Fruit fly (Drosophila melanogaster) whole organism, wandering third instar larva: ENCODE measurements around the gene CG13403.

ENCODE experiments used
- Abd-B ChIP-seq: fragments of >200 bp; optimal IDR thresholded peaks from 2 replicates; lab custom pipeline; 2017; ENCODE audit warnings: missing biosample characterization, missing genetic modification characterization
- CG32264 ChIP-seq: fragments of 200-800 bp; sonication (Bioruptor generic); optimal IDR thresholded peaks from 2 replicates; lab custom pipeline; 2016; ENCODE audit warnings: missing biosample characterization, missing genetic modification characterization
- CG9705 ChIP-seq: fragments of 200-800 bp; sonication (Bioruptor generic); optimal IDR thresholded peaks from 2 replicates; lab custom pipeline; 2018; ENCODE audit warnings: missing biosample characterization, mild to moderate bottlenecking, missing genetic modification characterization
- CrebA ChIP-seq: fragments of 200-800 bp; sonication (Bioruptor generic); optimal IDR thresholded peaks from 2 replicates; lab custom pipeline; 2016; ENCODE audit warnings: missing biosample characterization, mild to moderate bottlenecking, missing genetic modification characterization, borderline replicate concordance
- HLH106 ChIP-seq: fragments of 200-800 bp; optimal IDR thresholded peaks from 3 replicates; lab custom pipeline; 2019; ENCODE audit warnings: missing biosample characterization, mild to moderate bottlenecking, missing genetic modification characterization, moderate library complexity
- Hnf4 ChIP-seq: fragments of 200-800 bp; sonication (Bioruptor generic); optimal IDR thresholded peaks from 2 replicates; lab custom pipeline; 2016; ENCODE audit warnings: missing biosample characterization, mild to moderate bottlenecking, missing genetic modification characterization
- Hr78 ChIP-seq: fragments of >200 bp; optimal IDR thresholded peaks from 2 replicates; lab custom pipeline; 2017; ENCODE audit warnings: missing biosample characterization, missing genetic modification characterization
- Hr83 ChIP-seq: fragments of 200-300 bp; sonication (Bioruptor generic); optimal IDR thresholded peaks from 2 replicates; lab custom pipeline; 2016; ENCODE audit warnings: missing biosample characterization, mild to moderate bottlenecking, missing genetic modification characterization, moderate library complexity; ENCODE audit not compliant: poor library complexity, severe bottlenecking
- Jra ChIP-seq: sonication (Bioruptor generic); optimal IDR thresholded peaks from 2 replicates; lab custom pipeline; 2016; ENCODE audit warnings: missing biosample characterization, missing genetic modification characterization
- Mio ChIP-seq: sonication (Bioruptor generic); optimal IDR thresholded peaks from 2 replicates; lab custom pipeline; 2016; ENCODE audit warnings: missing biosample characterization, missing genetic modification characterization
- Myc ChIP-seq: fragments of >200 bp; optimal IDR thresholded peaks from 2 replicates; lab custom pipeline; 2017
- N ChIP-seq: fragments of >200 bp; optimal IDR thresholded peaks from 2 replicates; lab custom pipeline; 2018; ENCODE audit warnings: missing biosample characterization, missing external identifiers, missing genetic modification characterization
- OdsH ChIP-seq: fragments of 200-800 bp; sonication (Bioruptor generic); optimal IDR thresholded peaks from 2 replicates; lab custom pipeline; 2016; ENCODE audit warnings: missing biosample characterization, mild to moderate bottlenecking, missing genetic modification characterization
- Rel ChIP-seq, 2 experiments: fragments of 200-800 bp; sonication (Bioruptor generic) in 1 of 2; optimal IDR thresholded peaks; 2 replicates in 1 of 2; 3 replicates in 1 of 2; lab custom pipeline; 2016 to 2019; ENCODE audit warnings: mild to moderate bottlenecking in 2 of 2, missing biosample characterization in 2 of 2, missing genetic modification characterization in 2 of 2, moderate library complexity in 1 of 2
- Vsx2 ChIP-seq: fragments of 200-300, 225-300 bp; sonication (Bioruptor generic); optimal IDR thresholded peaks from 2 replicates; lab custom pipeline; 2018; ENCODE audit warnings: missing biosample characterization, missing genetic modification characterization; ENCODE audit not compliant: partially characterized antibody
- br ChIP-seq: fragments of 200-800 bp; sonication (Bioruptor generic); optimal IDR thresholded peaks from 2 replicates; lab custom pipeline; 2016; ENCODE audit warnings: missing biosample characterization, missing genetic modification characterization
- brk ChIP-seq: fragments of 200-800 bp; sonication (Bioruptor generic); optimal IDR thresholded peaks from 2 replicates; lab custom pipeline; 2016; ENCODE audit warnings: missing biosample characterization, mild to moderate bottlenecking, missing genetic modification characterization
- dl ChIP-seq, 2 experiments: fragments of 175-275, 200-275 bp in 1 of 2; fragments of 200-275 bp in 1 of 2; sonication (Bioruptor generic); optimal IDR thresholded peaks; lab custom pipeline; 2018; ENCODE audit warnings: mild to moderate bottlenecking in 2 of 2, missing biosample characterization in 2 of 2, missing genetic modification characterization in 2 of 2, moderate library complexity in 2 of 2; ENCODE audit not compliant: partially characterized antibody in 2 of 2, insufficient read depth in 1 of 2
- dmrt93B ChIP-seq: fragments of 200-800 bp; sonication (Bioruptor generic); optimal IDR thresholded peaks from 2 replicates; lab custom pipeline; 2018; ENCODE audit warnings: missing biosample characterization, mild to moderate bottlenecking, missing genetic modification characterization
- dsf ChIP-seq: sonication (Bioruptor generic); optimal IDR thresholded peaks from 2 replicates; lab custom pipeline; 2016; ENCODE audit warnings: missing biosample characterization, missing genetic modification characterization, borderline replicate concordance
- ey ChIP-seq: fragments of 200-800 bp; sonication (Bioruptor generic); optimal IDR thresholded peaks from 2 replicates; lab custom pipeline; 2016; ENCODE audit warnings: missing biosample characterization, missing genetic modification characterization
- foxo ChIP-seq, 2 experiments: fragments of 200-800 bp; sonication (Bioruptor generic); optimal IDR thresholded peaks; 2 replicates in 1 of 2; 3 replicates in 1 of 2; lab custom pipeline; 2016 to 2017; ENCODE audit warnings: missing biosample characterization in 2 of 2, missing genetic modification characterization in 2 of 2
- fru ChIP-seq: fragments of 200-800 bp; sonication (Bioruptor generic); optimal IDR thresholded peaks from 3 replicates; lab custom pipeline; 2016; ENCODE audit warnings: missing biosample characterization, mild to moderate bottlenecking, missing genetic modification characterization
- h ChIP-seq: fragments of 200-800 bp; sonication (Bioruptor generic); optimal IDR thresholded peaks from 3 replicates; lab custom pipeline; 2016; ENCODE audit warnings: missing biosample characterization, mild to moderate bottlenecking, missing genetic modification characterization
- jim ChIP-seq: fragments of 175-275, 200-325 bp; sonication (Bioruptor generic); optimal IDR thresholded peaks from 2 replicates; lab custom pipeline; 2016; ENCODE audit warnings: missing biosample characterization, mild to moderate bottlenecking, missing genetic modification characterization
- lola ChIP-seq: fragments of >200 bp; optimal IDR thresholded peaks from 2 replicates; lab custom pipeline; 2017; ENCODE audit warnings: missing biosample characterization, missing genetic modification characterization
- rgr ChIP-seq: fragments of 200-800 bp; sonication (Bioruptor generic); optimal IDR thresholded peaks from 3 replicates; lab custom pipeline; 2016; ENCODE audit warnings: missing biosample characterization, mild to moderate bottlenecking, missing genetic modification characterization
- sage ChIP-seq: fragments of 200-800 bp; sonication (Bioruptor generic); optimal IDR thresholded peaks from 2 replicates; lab custom pipeline; 2016; ENCODE audit warnings: missing biosample characterization, mild to moderate bottlenecking, missing genetic modification characterization
- sv ChIP-seq: fragments of 200-800 bp; sonication (Bioruptor generic); optimal IDR thresholded peaks from 3 replicates; lab custom pipeline; 2016; ENCODE audit warnings: missing biosample characterization, missing genetic modification characterization
- tai ChIP-seq: sonication (Bioruptor generic); optimal IDR thresholded peaks from 2 replicates; lab custom pipeline; 2016; ENCODE audit warnings: missing biosample characterization, missing genetic modification characterization
- woc ChIP-seq: sonication (Bioruptor generic); optimal IDR thresholded peaks from 2 replicates; lab custom pipeline; 2016; ENCODE audit warnings: missing biosample characterization, mild to moderate bottlenecking, missing genetic modification characterization

CG13403 gene

DNA sequence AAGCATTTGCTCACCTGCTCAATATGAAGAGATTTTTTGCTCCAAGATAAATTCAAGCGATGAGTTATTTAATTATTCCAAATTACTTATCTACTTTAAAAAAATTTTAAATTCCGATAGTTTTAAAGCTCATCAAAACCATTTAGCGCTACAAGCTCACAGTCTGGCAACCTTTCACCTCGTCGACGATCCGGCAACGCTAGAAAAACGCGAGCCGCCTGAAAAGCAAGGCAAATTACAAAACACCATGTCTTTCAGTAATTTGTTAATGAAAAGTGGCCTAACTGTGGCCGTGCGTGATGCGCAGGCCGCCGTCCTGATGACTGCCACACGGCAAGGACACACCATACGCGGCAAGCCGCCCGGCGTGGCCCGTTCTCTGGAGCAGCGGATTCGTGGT is 34.3 kb upstream of the CG13403 start, which contains the start of gene mRpL38:
Gene mRpL38 (plus strand): TSS at position 197 of the 400 bp plus-strand sequence.
- TF ChIP-seq Myc (lab: Kevin White, UChicago) (no peak), br (GFP tag; lab: Kevin White, UChicago) (no peak), Rel (GFP tag; optimal IDR thresholded peaks at IDR 0.05; lab: Kevin White, UChicago) (no peak), Rel (tag; optimal IDR thresholded peaks at IDR 0.05; lab: Kevin White, UChicago) (no peak), sv (GFP tag; lab: Kevin White, UChicago) (no peak), Hr78 (GFP tag; lab: Kevin White, UChicago) (no peak), Vsx2 (no peak), lola (GFP tag; lab: Kevin White, UChicago) (no peak), dsf (GFP tag; lab: Kevin White, UChicago) (no peak), jim (no peak), Jra (GFP tag; lab: Kevin White, UChicago) (no peak), Abd-B (GFP tag; lab: Kevin White, UChicago) (no peak), foxo (GFP tag; optimal IDR thresholded peaks at IDR 0.05; lab: Kevin White, UChicago) (no peak)

DNA sequence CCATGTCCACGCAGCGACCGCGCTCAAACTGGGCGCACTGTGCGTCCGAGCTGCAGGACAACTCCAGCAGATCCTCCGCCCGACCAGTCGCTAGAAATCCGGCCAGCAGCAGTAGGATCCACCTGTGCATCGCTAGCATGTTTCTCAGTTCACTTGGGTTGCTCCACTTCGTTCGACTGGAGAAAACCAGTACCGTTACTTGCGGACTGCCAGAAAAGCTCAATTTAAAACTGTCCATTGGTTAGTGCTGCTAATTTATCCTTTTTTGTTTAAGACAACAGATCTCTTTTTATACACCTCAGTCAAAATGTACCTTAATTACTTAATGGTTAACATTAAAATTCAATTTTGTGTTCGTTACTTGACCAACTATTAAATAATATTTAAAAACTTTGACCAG is 33.8 kb upstream of the CG13403 start, which contains the start of gene CG11674:
Gene CG11674 (minus strand): TSS at position 215 of the 400 bp plus-strand sequence.
- TF ChIP-seq sv (GFP tag; lab: Kevin White, UChicago) (no peak), woc (no peak)

DNA sequence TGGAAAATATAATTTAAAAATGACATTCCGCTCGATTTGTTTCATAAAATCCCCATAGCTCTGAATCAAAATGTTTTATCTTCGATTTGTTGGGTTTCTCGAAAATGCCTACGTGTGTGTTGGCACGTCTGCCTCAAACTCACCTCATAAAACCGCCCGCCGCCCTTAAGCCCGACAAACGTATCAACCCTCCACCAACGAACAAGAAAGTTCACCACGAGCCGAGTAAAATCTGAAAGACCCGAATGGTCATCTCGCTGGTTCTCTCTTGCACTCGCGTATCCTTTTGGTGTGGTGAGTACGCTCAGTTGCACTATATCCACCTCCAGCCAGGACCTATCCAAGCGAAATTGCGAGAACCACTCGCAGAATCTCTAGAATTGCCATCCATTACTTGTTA is 30.2 kb upstream of the CG13403 start:
- no peak for TF ChIP-seq br (GFP tag; lab: Kevin White, UChicago)
- no peak for TF ChIP-seq foxo (GFP tag; optimal IDR thresholded peaks at IDR 0.05; lab: Kevin White, UChicago)
- TF ChIP-seq CrebA (GFP tag; lab: Kevin White, UChicago) = no peak
- TF ChIP-seq N = no peak
- no peak for TF ChIP-seq rgr
- no peak for TF ChIP-seq tai (GFP tag; lab: Kevin White, UChicago)
- no peak for TF ChIP-seq Hnf4
- no peak for TF ChIP-seq h
- no peak for TF ChIP-seq Hr78 (GFP tag; lab: Kevin White, UChicago)
- TF ChIP-seq lola (GFP tag; lab: Kevin White, UChicago) = no peak
- no peak for TF ChIP-seq sv (GFP tag; lab: Kevin White, UChicago)
- TF ChIP-seq ey (GFP tag; lab: Kevin White, UChicago) = no peak
- no peak for TF ChIP-seq brk (GFP tag; lab: Kevin White, UChicago)
- TF ChIP-seq fru (GFP tag; lab: Kevin White, UChicago) = no peak
- TF ChIP-seq dsf (GFP tag; lab: Kevin White, UChicago) = no peak
- no peak for TF ChIP-seq OdsH (GFP tag; lab: Kevin White, UChicago)
- TF ChIP-seq Mio = no peak
- no peak for TF ChIP-seq HLH106 (tag; lab: Kevin White, UChicago)
- no peak for TF ChIP-seq Rel (GFP tag; optimal IDR thresholded peaks at IDR 0.05; lab: Kevin White, UChicago)
- no peak for TF ChIP-seq Rel (tag; optimal IDR thresholded peaks at IDR 0.05; lab: Kevin White, UChicago)
- TF ChIP-seq CG9705 (GFP tag; lab: Kevin White, UChicago) = no peak

DNA sequence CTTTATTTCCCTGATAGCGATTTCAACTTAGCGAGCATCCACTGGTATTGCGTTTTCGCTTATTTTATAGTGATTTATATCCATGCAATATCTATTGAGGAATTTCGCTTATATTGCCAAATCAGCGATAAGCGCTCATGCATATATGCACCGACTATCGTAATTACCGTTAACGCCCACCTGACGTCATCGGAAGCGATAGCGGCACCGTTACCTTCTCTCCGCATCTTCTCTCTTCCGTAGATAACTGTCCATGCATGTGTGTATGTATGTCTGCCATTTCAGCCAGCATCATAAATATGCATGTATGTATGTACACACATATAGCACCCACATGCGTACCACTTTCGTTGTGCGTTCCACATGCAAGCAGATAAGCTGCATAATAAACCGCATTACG is 29.4 kb upstream of the CG13403 start:
- TF ChIP-seq sage (GFP tag; lab: Kevin White, UChicago) = no peak
- TF ChIP-seq Hnf4 = no peak
- TF ChIP-seq woc = no peak
- no peak for TF ChIP-seq rgr
- TF ChIP-seq brk (GFP tag; lab: Kevin White, UChicago) = no peak
- no peak for TF ChIP-seq OdsH (GFP tag; lab: Kevin White, UChicago)
- no peak for TF ChIP-seq dsf (GFP tag; lab: Kevin White, UChicago)
- no peak for TF ChIP-seq Jra (GFP tag; lab: Kevin White, UChicago)
- TF ChIP-seq br (GFP tag; lab: Kevin White, UChicago) = no peak
- TF ChIP-seq dl (GFP tag; optimal IDR thresholded peaks at IDR 0.05; lab: Kevin White, UChicago; ENCODE audit: insufficient read depth in 1 of 2, partially characterized antibody in 2 of 2) = no peak
- no peak for TF ChIP-seq lola (GFP tag; lab: Kevin White, UChicago)
- TF ChIP-seq Hr83 = no peak
- no peak for TF ChIP-seq CG32264 (GFP tag; lab: Kevin White, UChicago)
- no peak for TF ChIP-seq dmrt93B (GFP tag; lab: Kevin White, UChicago)
- TF ChIP-seq Vsx2 = no peak
- no peak for TF ChIP-seq ey (GFP tag; lab: Kevin White, UChicago)
- TF ChIP-seq Abd-B (GFP tag; lab: Kevin White, UChicago) = no peak
- no peak for TF ChIP-seq fru (GFP tag; lab: Kevin White, UChicago)
- no peak for TF ChIP-seq HLH106 (tag; lab: Kevin White, UChicago)
- TF ChIP-seq Mio = no peak
- TF ChIP-seq, all 38 proteins: peak for 0
